Fruit fly (Drosophila melanogaster): ENCODE measurements around the gene CG17378.

CG17378 gene

dm6 chr2L:6797408-6797807 lies 23.6 kb downstream of the CG17378 start (continued):
- TF ChIP-seq chif (GFP tag; optimal IDR thresholded peaks at IDR 0.05) (peak in 1 of 2 experiments; percentile 68), Drgx (GFP tag; IDR thresholded peaks at IDR 0.05) (no peak), gem (tag; optimal IDR thresholded peaks at IDR 0.05) (peak; percentile 36), H15 (GFP tag; IDR thresholded peaks at IDR 0.05) (no peak), dmrt11E (tag; optimal IDR thresholded peaks at IDR 0.05) (peak; percentile 25), vvl (GFP tag; IDR thresholded peaks at IDR 0.05) (peak; percentile 70; the same call in 1 of the 2 replicates), prd (optimal IDR thresholded peaks at IDR 0.05) (no peak), prd (GFP tag; IDR thresholded peaks at IDR 0.05) (peak; percentile 35; the same call in 1 of the 3 replicates), wek (GFP tag; optimal IDR thresholded peaks at IDR 0.05) (no peak), CG11456 (GFP tag; IDR thresholded peaks at IDR 0.05) (peak; percentile 75), Nf-YA (GFP tag; IDR thresholded peaks at IDR 0.05) (no peak), CG12942 (GFP tag; optimal IDR thresholded peaks at IDR 0.05) (no peak), sens (GFP tag) (peak; percentile 32), Chrac-16 (GFP tag; optimal IDR thresholded peaks at IDR 0.05) (peak; percentile 46), CG8281 (tag; optimal IDR thresholded peaks at IDR 0.05) (no peak), CG10462 (GFP tag; optimal IDR thresholded peaks at IDR 0.05) (peak; percentile 1), corto (GFP tag; optimal IDR thresholded peaks at IDR 0.05) (no peak), B-H2 (GFP tag; optimal IDR thresholded peaks at IDR 0.05) (peak; percentile 39), bab2 (GFP tag; optimal IDR thresholded peaks at IDR 0.05) (peak; percentile 30), Xrp1 (GFP tag; IDR thresholded peaks at IDR 0.05) (no peak), sob (GFP tag; IDR thresholded peaks at IDR 0.05) (peak; percentile 52; the same call in 1 of the 2 replicates), bsh (GFP tag; optimal IDR thresholded peaks at IDR 0.05) (peak in 1 of 2 experiments; percentile 9), NFAT (GFP tag; IDR thresholded peaks at IDR 0.05) (peak; percentile 52; the same call in 1 of the 2 replicates), CG12071 (GFP tag; optimal IDR thresholded peaks at IDR 0.05) (no peak), vfl (GFP tag; optimal IDR thresholded peaks at IDR 0.05) (no peak), E2f2 (GFP tag; IDR thresholded peaks at IDR 0.05) (peak; percentile 96), CG17186 (GFP tag; optimal IDR thresholded peaks at IDR 0.05) (no peak), CG17328 (GFP tag; IDR thresholded peaks at IDR 0.05) (no peak), grau (tag; optimal IDR thresholded peaks at IDR 0.05) (peak; percentile 52), CG5953 (GFP tag; IDR thresholded peaks at IDR 0.05) (no peak), Aef1 (GFP tag; IDR thresholded peaks at IDR 0.05) (peak; percentile 22; the same call in 1 of the 3 replicates), CG8765 (GFP tag; IDR thresholded peaks at IDR 0.05) (no peak), caup (GFP tag; optimal IDR thresholded peaks at IDR 0.05; ENCODE audit: severe bottlenecking) (peak; percentile 25), CG10431 (GFP tag; optimal IDR thresholded peaks at IDR 0.05) (no peak), Fer3 (tag; optimal IDR thresholded peaks at IDR 0.05) (peak; percentile 14), CG6654 (GFP tag; optimal IDR thresholded peaks at IDR 0.05) (no peak), TFAM (GFP tag; optimal IDR thresholded peaks at IDR 0.05) (no peak), Mes4 (GFP tag; optimal IDR thresholded peaks at IDR 0.05) (no peak), fd102C (GFP tag; optimal IDR thresholded peaks at IDR 0.05) (peak; percentile 9), chn (GFP tag; optimal IDR thresholded peaks at IDR 0.05) (peak; percentile 23), Gsc (GFP tag; IDR thresholded peaks at IDR 0.05) (no peak), hbn (GFP tag; IDR thresholded peaks at IDR 0.05; ENCODE audit: partially characterized antibody) (no peak), MESR4 (GFP tag; optimal IDR thresholded peaks at IDR 0.05) (no peak), unc-4 (GFP tag; IDR thresholded peaks at IDR 0.05; ENCODE audit: partially characterized antibody) (peak; percentile 40; the same call in 1 of the 2 replicates), D19A (tag; optimal IDR thresholded peaks at IDR 0.05) (no peak), gro (GFP tag; optimal IDR thresholded peaks at IDR 0.05) (peak; percentile 37), hb (GFP tag; IDR thresholded peaks at IDR 0.05; ENCODE audit: partially characterized antibody) (no peak), Rfx (GFP tag; IDR thresholded peaks at IDR 0.05) (peak; percentile 69), Fer1 (GFP tag; optimal IDR thresholded peaks at IDR 0.05) (no peak), CG3847 (GFP tag; IDR thresholded peaks at IDR 0.05) (peak; percentile 55), Dp (GFP tag; optimal IDR thresholded peaks at IDR 0.05) (peak; percentile 97)
